Worm (Caenorhabditis elegans): Measurements from ENCODE around the gene T15H9.4.

The T15H9.4 gene

ce11 chrII:9617039-9617901, 5.6 kb downstream of the T15H9.4 start, which contains the start of gene hal-3 (continued):
- TF ChIP-seq duxl-1 (tag; optimal IDR thresholded peaks at IDR 0.05; ENCODE audit: poor library complexity) (peak; percentile 38), ztf-11 (tag; optimal IDR thresholded peaks at IDR 0.05) (no peak), lin-15B (tag; optimal IDR thresholded peaks at IDR 0.05) (no peak), fos-1 (tag; optimal IDR thresholded peaks at IDR 0.05) (no peak), F49E8.2 (tag; optimal IDR thresholded peaks at IDR 0.05; ENCODE audit: borderline replicate concordance) (no peak), ceh-28 (tag; optimal IDR thresholded peaks at IDR 0.05) (peak; percentile 67)

- TF ChIP-seq lin-15B (tag; optimal IDR thresholded peaks at IDR 0.05): peak; percentile 12
- TF ChIP-seq dmd-6 (GFP tag; IDR thresholded peaks at IDR 0.05): peak; percentile 19; the same call in 1 of the 2 replicates
- TF ChIP-seq aha-1 (tag): peak; percentile 76
- TF ChIP-seq mdl-1 (tag; optimal IDR thresholded peaks at IDR 0.05): no peak
- TF ChIP-seq unc-130 (GFP tag; optimal IDR thresholded peaks at IDR 0.05): no peak
- TF ChIP-seq unc-39 (tag; optimal IDR thresholded peaks at IDR 0.05): no peak
- peak; percentile 10 for TF ChIP-seq duxl-1 (tag; optimal IDR thresholded peaks at IDR 0.05; ENCODE audit: poor library complexity)
- peak; percentile 27 for TF ChIP-seq fos-1 (tag; optimal IDR thresholded peaks at IDR 0.05)
- TF ChIP-seq ceh-44 (GFP tag; IDR thresholded peaks at IDR 0.05): 0 out of 2 replicates have a peak, but pooled peaks have one; percentile 7
These were observed 6.2 kb downstream of the T15H9.4 start for ce11 chrII:9617902-9618245.

ce11 chrII:9618759-9619158, 7.1 kb downstream of the T15H9.4 start:
- TF ChIP-seq dmd-8 (GFP tag; IDR thresholded peaks at IDR 0.05) (no peak), lim-7 (GFP tag; IDR thresholded peaks at IDR 0.05) (peak; percentile 31; the same call in 1 of the 2 replicates), Y75B8A.6 (GFP tag; IDR thresholded peaks at IDR 0.05) (0 out of 2 replicates have a peak, but pooled peaks have one; percentile 32)

ce11 chrII:9619402-9619862, 7.8 kb downstream of the T15H9.4 start:
- TF ChIP-seq spr-3 (GFP tag; optimal IDR thresholded peaks at IDR 0.05) (no peak), vab-7 (GFP tag; IDR thresholded peaks at IDR 0.05) (no peak), zag-1 (tag; optimal IDR thresholded peaks at IDR 0.05) (no peak), tag-97 (GFP tag; IDR thresholded peaks at IDR 0.05) (no peak), nhr-111 (GFP tag; optimal IDR thresholded peaks at IDR 0.05) (no peak), mep-1 (tag; optimal IDR thresholded peaks at IDR 0.05) (peak; percentile 75), R02D3.7 (tag; optimal IDR thresholded peaks at IDR 0.05) (no peak), daf-19 (GFP tag; conservative IDR thresholded peaks at IDR 0.05) (no peak), nhr-25 (tag; optimal IDR thresholded peaks at IDR 0.05; ENCODE audit: borderline replicate concordance, insufficient read depth) (no peak), F37D6.2 (tag; optimal IDR thresholded peaks at IDR 0.05) (no peak), lin-38 (GFP tag; IDR thresholded peaks at IDR 0.05) (peak; percentile 36), zip-2 (tag; optimal IDR thresholded peaks at IDR 0.05) (no peak), gei-8 (GFP tag; optimal IDR thresholded peaks at IDR 0.05) (no peak), fos-1 (tag; optimal IDR thresholded peaks at IDR 0.05) (no peak), egl-27 (tag; optimal IDR thresholded peaks at IDR 0.05) (no peak), nhr-41 (GFP tag; IDR thresholded peaks at IDR 0.05) (0 out of 2 replicates have a peak, but pooled peaks have one; percentile 53), snpc-1.2 (GFP tag; IDR thresholded peaks at IDR 0.05) (no peak), nhr-102 (tag; optimal IDR thresholded peaks at IDR 0.05) (peak; percentile 1), ztf-11 (tag; optimal IDR thresholded peaks at IDR 0.05) (no peak), ama-1 (optimal IDR thresholded peaks at IDR 0.05) (peak; percentile 2), mdl-1 (tag; optimal IDR thresholded peaks at IDR 0.05) (peak in 1 of 2 experiments; percentile 74), sdz-12 (GFP tag; optimal IDR thresholded peaks at IDR 0.05) (no peak), arid-1 (GFP tag; conservative IDR thresholded peaks at IDR 0.05) (no peak), hmg-1.1 (GFP tag; IDR thresholded peaks at IDR 0.05) (peak; percentile 46), Y5F2A.4 (GFP tag; optimal IDR thresholded peaks at IDR 0.05) (no peak), F10B5.3 (tag; optimal IDR thresholded peaks at IDR 0.05) (no peak), madf-9 (GFP tag; conservative IDR thresholded peaks at IDR 0.05) (peak; percentile 44; the same call in 1 of the 2 replicates), ZK337.2 (GFP tag; IDR thresholded peaks at IDR 0.05) (no peak), daf-12 (tag; optimal IDR thresholded peaks at IDR 0.05) (no peak), zip-11 (GFP tag; IDR thresholded peaks at IDR 0.05) (no peak), madf-5 (GFP tag; IDR thresholded peaks at IDR 0.05) (no peak)

Data from whole organism, L4 larva.